Fruit fly (Drosophila melanogaster) whole organism, embryonic: Measurements from ENCODE around the gene CG2493.

ENCODE experiments used
- Atf-2 ChIP-seq: fragments of 200-800 bp; sonication (Bioruptor generic); optimal IDR thresholded peaks from 2 replicates; lab custom pipeline; 2016; ENCODE audit warnings: missing biosample characterization, missing genetic modification characterization
- CG11696 ChIP-seq: fragments of 200-800 bp; sonication (Bioruptor generic); IDR thresholded peaks from 2 replicates; pipeline ENCODE4 v1.3.6; 2022; ENCODE audit warnings: missing biosample characterization, missing genetic modification characterization
- CG15601 ChIP-seq: fragments of 200-800 bp; sonication (Bioruptor generic); optimal IDR thresholded peaks from 3 replicates; lab custom pipeline; 2019; ENCODE audit warnings: missing biosample characterization, mild to moderate bottlenecking, missing genetic modification characterization, moderate library complexity
- CG18619 ChIP-seq: fragments of 200-800 bp; sonication (Bioruptor generic); optimal IDR thresholded peaks from 3 replicates; lab custom pipeline; 2017; ENCODE audit warnings: missing biosample characterization, mild to moderate bottlenecking, missing genetic modification characterization
- CG7745 ChIP-seq: fragments of 200-800 bp; sonication (Bioruptor generic); optimal IDR thresholded peaks from 2 replicates; lab custom pipeline; 2018; ENCODE audit warnings: missing biosample characterization, mild to moderate bottlenecking, missing genetic modification characterization, moderate library complexity
- CrebB ChIP-seq: fragments of 200-800 bp; sonication (Bioruptor generic); optimal IDR thresholded peaks from 3 replicates; lab custom pipeline; 2018; ENCODE audit warnings: missing biosample characterization, mild to moderate bottlenecking, missing genetic modification characterization
- Dbx ChIP-seq: fragments of 200-800 bp; sonication (Bioruptor generic); IDR thresholded peaks from 3 replicates; pipeline ENCODE4 v1.3.6; 2022; ENCODE audit warnings: missing biosample characterization, missing genetic modification characterization
- Gug ChIP-seq: fragments of 200-800 bp; sonication (Bioruptor generic); IDR thresholded peaks from 4 replicates; pipeline ENCODE4 v1.3.6; 2022; ENCODE audit warnings: missing biosample characterization, missing genetic modification characterization
- Scr ChIP-seq: fragments of 200-800 bp; sonication (Bioruptor generic); IDR thresholded peaks from 2 replicates; pipeline ENCODE4 v1.3.6; 2022; ENCODE audit warnings: missing biosample characterization, missing genetic modification characterization; ENCODE audit not compliant: partially characterized antibody
- Tbp ChIP-seq: fragments of >200 bp; optimal IDR thresholded peaks from 2 replicates; lab custom pipeline; 2018; ENCODE audit warnings: missing biosample characterization, missing genetic modification characterization
- dimm ChIP-seq: fragments of 200-800 bp; sonication (Bioruptor generic); IDR thresholded peaks from 2 replicates; pipeline ENCODE4 v1.3.6; 2022; ENCODE audit warnings: missing biosample characterization, missing genetic modification characterization
- onecut ChIP-seq: fragments of 200-800 bp; sonication (Bioruptor generic); IDR thresholded peaks from 2 replicates; pipeline ENCODE4 v1.3.6; 2022; ENCODE audit warnings: missing biosample characterization, missing genetic modification characterization
- psq ChIP-seq: fragments of 200-800 bp; sonication (Bioruptor generic); optimal IDR thresholded peaks from 2 replicates; lab custom pipeline; 2017; ENCODE audit warnings: missing biosample characterization, missing genetic modification characterization
- slp2 ChIP-seq: fragments of 200-800 bp; sonication (Bioruptor generic); optimal IDR thresholded peaks from 2 replicates; lab custom pipeline; 2016; ENCODE audit warnings: missing biosample characterization, missing genetic modification characterization

DNA sequence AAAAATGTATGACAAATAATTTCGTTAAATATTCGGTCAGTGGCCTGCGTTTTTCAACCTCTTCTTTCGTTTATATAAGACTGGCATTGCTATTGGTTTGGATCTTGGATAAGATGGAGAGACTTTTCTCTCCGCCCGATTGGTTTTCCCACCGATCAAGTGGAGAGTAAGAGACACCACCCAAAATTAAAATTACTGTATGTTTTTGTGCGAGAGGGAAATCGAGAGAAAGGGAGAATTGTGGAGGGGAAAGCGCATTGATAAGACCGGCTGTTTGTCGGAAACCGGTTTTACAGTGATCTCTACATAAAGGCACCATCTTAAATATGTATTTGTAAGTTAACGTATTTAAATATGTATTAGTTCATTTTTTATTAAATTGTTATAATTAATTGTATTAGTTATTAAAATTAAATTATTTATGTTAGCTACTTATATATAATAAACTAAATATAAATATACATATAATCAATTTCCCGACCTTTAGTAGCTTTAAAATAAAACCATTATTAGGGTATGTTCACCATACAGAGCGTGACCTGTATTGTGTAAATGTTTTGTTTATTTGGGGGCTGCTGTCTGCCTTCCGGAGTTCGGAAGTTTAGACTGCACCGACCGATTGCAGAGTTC lies 31.3 kb upstream of the CG2493 start, which contains the start of gene CG34007:
- TF ChIP-seq CG7745 (tag; lab: Kevin White, UChicago), result peak; percentile 67
- peak; percentile 11 for TF ChIP-seq psq (GFP tag; lab: Kevin White, UChicago)
- no peak for TF ChIP-seq CrebB (tag; lab: Kevin White, UChicago)
- TF ChIP-seq CG15601 (tag; lab: Kevin White, UChicago), result peak; percentile 94
- TF ChIP-seq dimm, result no peak
- TF ChIP-seq Gug (GFP tag; lab: Robert Waterston, UW), result peak; percentile 39; the same call in 2 of the 4 replicates
- no peak for TF ChIP-seq slp2 (GFP tag; lab: Kevin White, UChicago)
- no peak for TF ChIP-seq Atf-2 (GFP tag; lab: Kevin White, UChicago)
- TF ChIP-seq CG11696 (GFP tag; lab: Robert Waterston, UW), result no peak
- TF ChIP-seq Dbx, result no peak
- peak; percentile 69 for TF ChIP-seq onecut
- TF ChIP-seq Tbp (GFP tag; lab: Kevin White, UChicago), result no peak
- TF ChIP-seq Scr (GFP tag; lab: Robert Waterston, UW), result no peak
- peak; percentile 66 for TF ChIP-seq CG18619 (GFP tag; lab: Kevin White, UChicago)
